Fruit fly (Drosophila melanogaster): ENCODE measurements around the gene Galk.

Gene Galk

DNA sequence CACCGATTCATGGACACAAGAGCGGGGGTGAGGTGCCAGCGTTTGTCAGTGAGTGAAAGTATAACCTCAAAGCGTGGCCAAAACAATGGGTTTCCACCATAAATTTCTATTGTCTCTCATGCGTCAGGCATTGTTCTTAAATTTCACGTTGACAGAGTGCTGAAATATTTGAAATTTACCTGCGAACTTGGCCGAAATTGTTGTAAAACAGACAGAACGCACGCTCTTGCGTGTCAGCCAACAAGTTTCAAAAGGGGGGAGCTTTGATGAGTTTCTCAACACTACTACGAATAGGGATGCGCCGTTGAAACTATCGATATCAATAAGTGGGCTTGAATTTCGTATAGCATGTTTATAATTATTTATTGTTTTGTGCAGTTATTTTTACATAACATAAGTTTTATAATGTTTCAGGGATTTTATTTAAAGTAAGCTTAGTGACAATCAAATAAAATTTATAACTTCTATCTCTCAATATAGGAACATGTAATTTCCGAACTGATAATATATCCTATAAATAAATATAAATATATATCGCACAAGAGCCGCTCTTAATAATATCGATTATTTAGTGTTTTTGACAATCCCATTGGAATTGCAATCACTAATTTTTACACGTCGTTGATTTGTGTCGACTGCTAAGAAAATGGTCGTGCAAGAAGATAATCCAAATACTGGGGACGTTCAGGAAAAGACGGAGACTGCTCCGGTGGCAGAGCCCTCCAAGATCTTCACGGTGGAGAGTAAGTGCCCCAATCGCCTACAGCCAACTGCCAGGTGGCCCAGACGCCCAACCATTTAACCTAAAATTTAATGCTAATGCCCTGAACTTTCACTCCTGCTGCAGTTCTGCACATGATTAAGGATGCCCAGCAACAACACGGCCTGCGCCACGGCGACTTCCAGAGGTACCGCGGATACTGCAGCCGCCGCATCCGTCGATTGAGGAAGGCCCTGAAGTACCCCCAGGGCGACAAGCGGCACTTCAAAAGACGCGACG, 11.1 kb downstream of the Galk start, which contains the start of the genes pix and Srp68 (continued):
- peak; percentile 64 for TF ChIP-seq CG4328 (GFP tag; optimal IDR thresholded peaks at IDR 0.05)
- TF ChIP-seq schlank (tag; optimal IDR thresholded peaks at IDR 0.05): no peak
- no peak for TF ChIP-seq Eip74EF (GFP tag; optimal IDR thresholded peaks at IDR 0.05)
- TF ChIP-seq Chrac-16 (GFP tag; optimal IDR thresholded peaks at IDR 0.05): peak; percentile 75
- peak; percentile 16 for TF ChIP-seq Myb (GFP tag; optimal IDR thresholded peaks at IDR 0.05)
- TF ChIP-seq CG6272 (GFP tag; IDR thresholded peaks at IDR 0.05): peak; percentile 47; the same call in 1 of the 2 replicates
- no peak for TF ChIP-seq H2.0 (GFP tag; IDR thresholded peaks at IDR 0.05)
- TF ChIP-seq Xrp1 (GFP tag; IDR thresholded peaks at IDR 0.05): peak; percentile 59; the same call in 1 of the 2 replicates
- no peak for TF ChIP-seq CG8281 (tag; optimal IDR thresholded peaks at IDR 0.05)
- peak; percentile 42 for TF ChIP-seq CG10979 (tag; optimal IDR thresholded peaks at IDR 0.05)
- peak; percentile 88 for TF ChIP-seq CG16813 (GFP tag; IDR thresholded peaks at IDR 0.05; ENCODE audit: partially characterized antibody)
- no peak for TF ChIP-seq CG9876 (GFP tag; optimal IDR thresholded peaks at IDR 0.05)
- TF ChIP-seq Fer3 (tag; optimal IDR thresholded peaks at IDR 0.05): peak; percentile 47
- no peak for TF ChIP-seq chinmo (GFP tag; IDR thresholded peaks at IDR 0.05; ENCODE audit: partially characterized antibody)
- 0 out of 3 replicates have a peak, but pooled peaks have one; percentile 33 for TF ChIP-seq CG6791 (GFP tag; IDR thresholded peaks at IDR 0.05; ENCODE audit: partially characterized antibody)
- TF ChIP-seq D19A (tag; optimal IDR thresholded peaks at IDR 0.05): no peak
- no peak for TF ChIP-seq fd64A (GFP tag; optimal IDR thresholded peaks at IDR 0.05)
- TF ChIP-seq shn (GFP tag; optimal IDR thresholded peaks at IDR 0.05): peak; percentile 16
- peak; percentile 62 for TF ChIP-seq HLH54F (GFP tag; optimal IDR thresholded peaks at IDR 0.05)
- TF ChIP-seq kay (GFP tag; optimal IDR thresholded peaks at IDR 0.05): peak; percentile 30
- peak; percentile 87 for TF ChIP-seq vnd (GFP tag; IDR thresholded peaks at IDR 0.05; ENCODE audit: partially characterized antibody)
- TF ChIP-seq Nf-YB (GFP tag; optimal IDR thresholded peaks at IDR 0.05): no peak
- peak; percentile 34 for TF ChIP-seq Dad (GFP tag; optimal IDR thresholded peaks at IDR 0.05)
- peak; percentile 84 for TF ChIP-seq Sry-δ (GFP tag; optimal IDR thresholded peaks at IDR 0.05)
- TF ChIP-seq CG17328 (GFP tag; IDR thresholded peaks at IDR 0.05): no peak
- TF ChIP-seq Dfd (GFP tag; optimal IDR thresholded peaks at IDR 0.05): no peak
- no peak for TF ChIP-seq CG11696 (GFP tag; IDR thresholded peaks at IDR 0.05)
- peak; percentile 94 for TF ChIP-seq row (GFP tag; IDR thresholded peaks at IDR 0.05)
- peak; percentile 23 for TF ChIP-seq Dp (GFP tag; optimal IDR thresholded peaks at IDR 0.05)
- peak; percentile 66 for TF ChIP-seq p53 (GFP tag; optimal IDR thresholded peaks at IDR 0.05)
- no peak for TF ChIP-seq chm (GFP tag; IDR thresholded peaks at IDR 0.05)
- no peak for TF ChIP-seq ac (GFP tag; optimal IDR thresholded peaks at IDR 0.05)
- TF ChIP-seq NC2α (GFP tag; optimal IDR thresholded peaks at IDR 0.05): no peak
- TF ChIP-seq CG3281 (GFP tag; optimal IDR thresholded peaks at IDR 0.05): peak; percentile 46
- TF ChIP-seq CG2129 (GFP tag; IDR thresholded peaks at IDR 0.05; ENCODE audit: partially characterized antibody): 0 out of 2 replicates have a peak, but pooled peaks have one; percentile 68
- TF ChIP-seq CG14014 (GFP tag; IDR thresholded peaks at IDR 0.05): no peak; the same call in 1 of the 2 replicates
- no peak for TF ChIP-seq CG18599 (GFP tag; optimal IDR thresholded peaks at IDR 0.05)
- peak; percentile 54; the same call in 1 of the 2 replicates for TF ChIP-seq CG7372 (GFP tag; IDR thresholded peaks at IDR 0.05)
- TF ChIP-seq ttk (GFP tag; IDR thresholded peaks at IDR 0.05): no peak; the same call in 1 of the 2 replicates
- TF ChIP-seq ind (GFP tag; optimal IDR thresholded peaks at IDR 0.05): peak; percentile 67
- no peak for TF ChIP-seq yki (optimal IDR thresholded peaks at IDR 0.05)
- no peak for TF ChIP-seq ash1 (GFP tag; optimal IDR thresholded peaks at IDR 0.05)
- peak; percentile 43 for TF ChIP-seq HmgZ (tag; optimal IDR thresholded peaks at IDR 0.05)
- peak; percentile 78 for TF ChIP-seq CG30403 (GFP tag; optimal IDR thresholded peaks at IDR 0.05)
- no peak for TF ChIP-seq ERR (GFP tag; optimal IDR thresholded peaks at IDR 0.05)
- TF ChIP-seq Xbp1 (GFP tag; optimal IDR thresholded peaks at IDR 0.05): peak; percentile 72
- no peak for TF ChIP-seq gt (GFP tag; IDR thresholded peaks at IDR 0.05)
- TF ChIP-seq Elba2 (GFP tag; optimal IDR thresholded peaks at IDR 0.05): no peak
